Fruit fly (Drosophila melanogaster): Measurements from ENCODE around the gene UK114.

The UK114 gene

DNA sequence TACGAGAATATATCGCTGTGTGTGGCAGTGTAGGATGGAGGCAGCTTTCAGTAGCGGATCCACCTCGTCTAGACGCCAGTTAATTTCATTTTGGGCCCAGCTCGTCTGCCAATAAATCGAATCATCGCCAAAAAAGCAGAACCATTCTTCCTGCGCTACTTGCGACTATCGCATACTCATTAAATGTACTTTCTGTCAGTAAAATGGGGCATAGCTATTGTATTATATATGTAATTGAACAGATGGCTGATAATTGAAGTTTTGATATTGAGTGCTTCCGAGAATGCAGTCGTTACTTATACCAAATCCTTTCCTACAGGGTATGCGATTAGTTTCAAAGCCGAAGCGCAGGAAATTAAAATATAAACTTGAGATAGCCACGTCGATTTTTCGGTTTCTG, 30.2 kb downstream of the UK114 start:
- TF ChIP-seq dsf (GFP tag; optimal IDR thresholded peaks at IDR 0.05; ENCODE audit: borderline replicate concordance) (no peak), Sp1 (GFP tag; optimal IDR thresholded peaks at IDR 0.05) (no peak), Hr83 (GFP tag; optimal IDR thresholded peaks at IDR 0.05; ENCODE audit: poor library complexity, severe bottlenecking) (no peak), rgr (GFP tag; optimal IDR thresholded peaks at IDR 0.05) (no peak), Abd-B (GFP tag; optimal IDR thresholded peaks at IDR 0.05) (no peak), tai (GFP tag; optimal IDR thresholded peaks at IDR 0.05) (no peak), CG9705 (GFP tag; optimal IDR thresholded peaks at IDR 0.05) (no peak), sage (GFP tag; optimal IDR thresholded peaks at IDR 0.05) (no peak), HLH106 (tag; optimal IDR thresholded peaks at IDR 0.05) (no peak), CG32264 (GFP tag; optimal IDR thresholded peaks at IDR 0.05) (no peak), dmrt93B (GFP tag; optimal IDR thresholded peaks at IDR 0.05) (no peak), woc (GFP tag; optimal IDR thresholded peaks at IDR 0.05) (no peak), br (GFP tag; optimal IDR thresholded peaks at IDR 0.05) (no peak), dl (GFP tag; optimal IDR thresholded peaks at IDR 0.05; ENCODE audit: insufficient read depth in 1 of 2, partially characterized antibody in 2 of 2) (no peak), Dif (GFP tag; optimal IDR thresholded peaks at IDR 0.05; ENCODE audit: partially characterized antibody) (no peak), Jra (GFP tag; optimal IDR thresholded peaks at IDR 0.05) (no peak), lola (GFP tag; optimal IDR thresholded peaks at IDR 0.05) (no peak)

- TF ChIP-seq Dfd (GFP tag; optimal IDR thresholded peaks at IDR 0.05) (peak; percentile 83), HLH106 (tag; optimal IDR thresholded peaks at IDR 0.05) (no peak)
Measured at dm6 chr2L:15243413-15243812, 31.5 kb downstream of the UK114 start.

Measured in whole organism, wandering third instar larva.